Fruit fly (Drosophila melanogaster) whole organism, embryonic: ENCODE results near the gene Pfas.

Source experiments
- CG10209 ChIP-seq: fragments of 200-800 bp; sonication (Bioruptor generic); optimal IDR thresholded peaks from 3 replicates; lab custom pipeline; 2017; ENCODE audit warnings: missing biosample characterization, mild to moderate bottlenecking, missing genetic modification characterization, missing genetic modification reagents
- CG10274 ChIP-seq: fragments of 200-800 bp; sonication (Bioruptor generic); optimal IDR thresholded peaks from 3 replicates; lab custom pipeline; 2017; ENCODE audit warnings: missing biosample characterization, mild to moderate bottlenecking, missing genetic modification characterization
- CG10979 ChIP-seq: fragments of 200-800 bp; sonication (Bioruptor generic); optimal IDR thresholded peaks from 2 replicates; lab custom pipeline; 2018; ENCODE audit warnings: missing biosample characterization, mild to moderate bottlenecking, missing genetic modification characterization, moderate library complexity
- CG13287 ChIP-seq: fragments of 200-800 bp; sonication (Bioruptor generic); IDR thresholded peaks from 2 replicates; pipeline ENCODE4 v1.3.6; 2022; ENCODE audit warnings: missing biosample characterization, missing genetic modification characterization; ENCODE audit not compliant: partially characterized antibody
- CG14860 ChIP-seq: fragments of 200-800 bp; sonication (Bioruptor generic); IDR thresholded peaks from 3 replicates; pipeline ENCODE4 v1.3.6; 2022; ENCODE audit warnings: missing biosample characterization, missing genetic modification characterization; ENCODE audit not compliant: partially characterized antibody
- CG15269 ChIP-seq: fragments of 200-800 bp; sonication (Bioruptor generic); optimal IDR thresholded peaks from 2 replicates; lab custom pipeline; 2018; ENCODE audit warnings: missing biosample characterization, mild to moderate bottlenecking, missing genetic modification characterization, moderate library complexity
- CG1602 ChIP-seq: fragments of 200-800 bp; sonication (Bioruptor generic); optimal IDR thresholded peaks from 3 replicates; lab custom pipeline; 2016; ENCODE audit warnings: missing biosample characterization, missing genetic modification characterization
- CG16813 ChIP-seq: fragments of 200-800 bp; sonication (Bioruptor generic); IDR thresholded peaks from 3 replicates; pipeline ENCODE4 v1.3.6; 2022; ENCODE audit warnings: missing biosample characterization, missing genetic modification characterization; ENCODE audit not compliant: partially characterized antibody
- CG16863 ChIP-seq: fragments of 200-800 bp; sonication (Bioruptor generic); optimal IDR thresholded peaks from 3 replicates; lab custom pipeline; 2016; ENCODE audit warnings: missing biosample characterization, missing genetic modification characterization
- CG17802 ChIP-seq: fragments of 200-800 bp; sonication (Bioruptor generic); optimal IDR thresholded peaks from 2 replicates; lab custom pipeline; 2018; ENCODE audit warnings: missing biosample characterization, mild to moderate bottlenecking, missing genetic modification characterization, moderate library complexity
- CG18262 ChIP-seq: fragments of 200-800 bp; optimal IDR thresholded peaks from 3 replicates; lab custom pipeline; 2019; ENCODE audit warnings: missing biosample characterization, mild to moderate bottlenecking, missing genetic modification characterization, moderate library complexity
- CG2678 ChIP-seq: fragments of 200-800 bp; sonication (Bioruptor generic); optimal IDR thresholded peaks from 3 replicates; lab custom pipeline; 2019; ENCODE audit warnings: missing biosample characterization, mild to moderate bottlenecking, missing genetic modification characterization, moderate library complexity
- CG34422 ChIP-seq: fragments of 200-800 bp; sonication (Bioruptor generic); IDR thresholded peaks from 3 replicates; pipeline ENCODE4 v1.3.6; 2022; ENCODE audit warnings: missing biosample characterization, missing genetic modification characterization
- CG5245 ChIP-seq: fragments of 200-800 bp; sonication (Bioruptor generic); optimal IDR thresholded peaks from 3 replicates; lab custom pipeline; 2016; ENCODE audit warnings: missing biosample characterization, missing genetic modification characterization
- CG5953 ChIP-seq: fragments of 200-800 bp; sonication (Bioruptor generic); IDR thresholded peaks from 2 replicates; pipeline ENCODE4 v1.3.6; 2022; ENCODE audit warnings: missing biosample characterization, missing genetic modification characterization
- CG6254 ChIP-seq: fragments of 200-800 bp; sonication (Bioruptor generic); optimal IDR thresholded peaks from 3 replicates; lab custom pipeline; 2017; ENCODE audit warnings: mild to moderate bottlenecking, missing biosample characterization, missing genetic modification reagents, missing genetic modification characterization
- CG7271 ChIP-seq: fragments of 200-800 bp; sonication (Bioruptor generic); optimal IDR thresholded peaks from 2 replicates; lab custom pipeline; 2018; ENCODE audit warnings: missing biosample characterization, mild to moderate bottlenecking, missing genetic modification characterization, moderate library complexity
- CG8089 ChIP-seq: fragments of 200-800 bp; sonication (Bioruptor generic); optimal IDR thresholded peaks from 3 replicates; lab custom pipeline; 2016; ENCODE audit warnings: missing biosample characterization, missing genetic modification characterization
- CrebB ChIP-seq: fragments of 200-800 bp; sonication (Bioruptor generic); optimal IDR thresholded peaks from 3 replicates; lab custom pipeline; 2018; ENCODE audit warnings: missing biosample characterization, mild to moderate bottlenecking, missing genetic modification characterization
- D ChIP-seq, 2 experiments: fragments of 200-800 bp in 1 of 2; fragments of >200 bp in 1 of 2; sonication (Bioruptor generic) in 1 of 2; optimal IDR thresholded peaks; 2 replicates in 1 of 2; 3 replicates in 1 of 2; lab custom pipeline; 2017; ENCODE audit warnings: mild to moderate bottlenecking in 1 of 2, missing biosample characterization in 1 of 2, missing genetic modification characterization in 1 of 2, missing genetic modification reagents in 1 of 2
- Dp ChIP-seq: fragments of 200-800 bp; sonication (Bioruptor generic); optimal IDR thresholded peaks from 2 replicates; lab custom pipeline; 2018; ENCODE audit warnings: missing biosample characterization, mild to moderate bottlenecking, missing genetic modification characterization, moderate library complexity
- Fer3 ChIP-seq: fragments of 200-800 bp; sonication (Bioruptor generic); optimal IDR thresholded peaks from 2 replicates; lab custom pipeline; 2018; ENCODE audit warnings: missing biosample characterization, mild to moderate bottlenecking, missing genetic modification characterization, moderate library complexity
- HLH4C ChIP-seq: fragments of 200-800 bp; sonication (Bioruptor generic); IDR thresholded peaks from 3 replicates; pipeline ENCODE4 v1.3.6; 2022; ENCODE audit warnings: missing biosample characterization, missing genetic modification characterization; ENCODE audit not compliant: partially characterized antibody
- Hsf ChIP-seq: fragments of 200-800 bp; sonication (Bioruptor generic); optimal IDR thresholded peaks from 3 replicates; lab custom pipeline; 2016; ENCODE audit warnings: missing biosample characterization, missing genetic modification characterization
- NFAT ChIP-seq: fragments of 200-800 bp; sonication (Bioruptor generic); IDR thresholded peaks from 2 replicates; pipeline ENCODE4 v1.3.6; 2022; ENCODE audit warnings: missing biosample characterization, missing genetic modification characterization
- NK7.1 ChIP-seq: fragments of 200-800 bp; sonication (Bioruptor generic); optimal IDR thresholded peaks from 3 replicates; lab custom pipeline; 2016; ENCODE audit warnings: missing biosample characterization, missing genetic modification characterization
- Nf-YC ChIP-seq: fragments of 200-800 bp; optimal IDR thresholded peaks from 3 replicates; lab custom pipeline; 2019; ENCODE audit warnings: missing biosample characterization, mild to moderate bottlenecking, missing genetic modification characterization, moderate library complexity
- Ptx1 ChIP-seq: fragments of 200-800 bp; sonication (Bioruptor generic); IDR thresholded peaks from 2 replicates; pipeline ENCODE4 v1.3.6; 2022; ENCODE audit warnings: missing biosample characterization, missing genetic modification characterization
- Taf1 ChIP-seq: fragments of 200-800 bp; sonication (Bioruptor generic); IDR thresholded peaks from 2 replicates; pipeline ENCODE4 v1.3.6; 2022; ENCODE audit warnings: missing biosample characterization, missing genetic modification characterization
- bab2 ChIP-seq: fragments of 200-800 bp; sonication (Bioruptor generic); optimal IDR thresholded peaks from 2 replicates; lab custom pipeline; 2016; ENCODE audit warnings: missing biosample characterization, missing genetic modification characterization
- crol ChIP-seq: fragments of 200-800 bp; sonication (Bioruptor generic); IDR thresholded peaks from 2 replicates; pipeline ENCODE4 v1.3.6; 2022; ENCODE audit warnings: missing biosample characterization, missing genetic modification characterization
- disco-r ChIP-seq: fragments of 200-800 bp; sonication (Bioruptor generic); optimal IDR thresholded peaks from 2 replicates; lab custom pipeline; 2016; ENCODE audit warnings: missing biosample characterization, missing genetic modification characterization
- emc ChIP-seq: fragments of 200-800 bp; sonication (Bioruptor generic); optimal IDR thresholded peaks from 2 replicates; lab custom pipeline; 2016; ENCODE audit warnings: missing biosample characterization, missing genetic modification characterization
- ewg ChIP-seq: fragments of 200-800 bp; sonication (Bioruptor generic); optimal IDR thresholded peaks from 3 replicates; lab custom pipeline; 2017; ENCODE audit warnings: mild to moderate bottlenecking, missing biosample characterization, missing genetic modification reagents, missing genetic modification characterization
- fd102C ChIP-seq: fragments of 200-800 bp; sonication (Bioruptor generic); optimal IDR thresholded peaks from 2 replicates; lab custom pipeline; 2018; ENCODE audit warnings: missing biosample characterization, mild to moderate bottlenecking, missing genetic modification characterization, moderate library complexity
- gcm ChIP-seq: fragments of 200-800 bp; sonication (Bioruptor generic); optimal IDR thresholded peaks from 2 replicates; lab custom pipeline; 2019; ENCODE audit warnings: missing biosample characterization, mild to moderate bottlenecking, missing genetic modification characterization, moderate library complexity
- hkb ChIP-seq, 2 experiments: fragments of 200-800 bp in 1 of 2; fragments of >200 bp in 1 of 2; sonication (Bioruptor generic) in 1 of 2; IDR thresholded peaks in 1 of 2; optimal IDR thresholded peaks in 1 of 2; 2 replicates each; pipeline versions ENCODE4 v1.3.6 to Lab custom; 2017 to 2022; ENCODE audit warnings: missing biosample characterization in 1 of 2, missing genetic modification characterization in 1 of 2
- inv ChIP-seq: fragments of 200-800 bp; sonication (Bioruptor generic); IDR thresholded peaks from 2 replicates; pipeline ENCODE4 v1.3.6; 2022; ENCODE audit warnings: missing biosample characterization, missing genetic modification characterization; ENCODE audit not compliant: partially characterized antibody
- kay ChIP-seq: fragments of 200-800 bp; sonication (Bioruptor generic); optimal IDR thresholded peaks from 2 replicates; lab custom pipeline; 2016; ENCODE audit warnings: missing biosample characterization, missing genetic modification characterization
- kni ChIP-seq: fragments of 200-800 bp; sonication (Bioruptor generic); optimal IDR thresholded peaks from 3 replicates; lab custom pipeline; 2017; ENCODE audit warnings: mild to moderate bottlenecking, missing biosample characterization, missing genetic modification reagents, missing genetic modification characterization
- oc ChIP-seq: fragments of 200-800 bp; sonication (Bioruptor generic); optimal IDR thresholded peaks from 2 replicates; lab custom pipeline; 2018; ENCODE audit warnings: missing biosample characterization, mild to moderate bottlenecking, missing genetic modification characterization, moderate library complexity
- org-1 ChIP-seq: fragments of 200-800 bp; sonication (Bioruptor generic); optimal IDR thresholded peaks from 2 replicates; lab custom pipeline; 2017; ENCODE audit warnings: missing biosample characterization, missing genetic modification characterization
- peb ChIP-seq: fragments of 200-800 bp; sonication (Bioruptor generic); IDR thresholded peaks from 2 replicates; pipeline ENCODE4 v1.3.6; 2022; ENCODE audit warnings: missing biosample characterization, missing genetic modification characterization
- row ChIP-seq: fragments of 200-800 bp; sonication (Bioruptor generic); IDR thresholded peaks from 3 replicates; pipeline ENCODE4 v1.3.6; 2022; ENCODE audit warnings: missing biosample characterization, missing genetic modification characterization
- sens-2 ChIP-seq: fragments of 200-800 bp; sonication (Bioruptor generic); IDR thresholded peaks from 2 replicates; pipeline ENCODE4 v1.3.6; 2022; ENCODE audit warnings: missing biosample characterization, missing genetic modification characterization
- so ChIP-seq: fragments of 200-800 bp; sonication (Bioruptor generic); IDR thresholded peaks from 3 replicates; pipeline ENCODE4 v1.3.6; 2022; ENCODE audit warnings: missing biosample characterization, missing genetic modification characterization
- sug ChIP-seq: fragments of 200-800 bp; optimal IDR thresholded peaks from 2 replicates; lab custom pipeline; 2019; ENCODE audit warnings: missing biosample characterization, mild to moderate bottlenecking, missing genetic modification characterization, moderate library complexity
- tio ChIP-seq: fragments of 200-800 bp; sonication (Bioruptor generic); optimal IDR thresholded peaks from 2 replicates; lab custom pipeline; 2017; ENCODE audit warnings: missing biosample characterization, missing genetic modification characterization, inconsistent platforms

The Pfas gene

dm6 chr2L:6019352-6020131 is 26.3 kb downstream of the Pfas start, which contains the start of gene H2.0 (continued):
- TF ChIP-seq CG14860 (no peak), fd102C (peak; percentile 3), so (GFP tag; lab: Robert Waterston, UW) (no peak), CG10209 (GFP tag; lab: Kevin White, UChicago) (peak; percentile 38), NFAT (no peak), CG13287 (GFP tag; lab: Robert Waterston, UW) (0 out of 2 replicates have a peak, but pooled peaks have one; percentile 8), org-1 (GFP tag; lab: Kevin White, UChicago) (peak; percentile 39), CG1602 (GFP tag; lab: Kevin White, UChicago) (peak; percentile 41), Nf-YC (tag; lab: Kevin White, UChicago) (peak; percentile 97), crol (no peak), CG16863 (GFP tag; lab: Kevin White, UChicago) (peak; percentile 13), oc (tag; lab: Kevin White, UChicago) (peak; percentile 6), CG2678 (tag; lab: Kevin White, UChicago) (peak; percentile 52), tio (GFP tag; lab: Kevin White, UChicago) (peak; percentile 58), peb (no peak), CG16813 (GFP tag; lab: Robert Waterston, UW) (no peak), CG6254 (GFP tag; lab: Kevin White, UChicago) (no peak), CG18262 (tag; lab: Kevin White, UChicago) (peak; percentile 74), emc (GFP tag; lab: Kevin White, UChicago) (no peak), Fer3 (tag; lab: Kevin White, UChicago) (no peak), CG15269 (tag; lab: Kevin White, UChicago) (no peak), Ptx1 (GFP tag; lab: Robert Waterston, UW) (0 out of 2 replicates have a peak, but pooled peaks have one; percentile 15), inv (GFP tag; lab: Robert Waterston, UW) (no peak), Taf1 (GFP tag; lab: Robert Waterston, UW) (no peak), CG10979 (tag; lab: Kevin White, UChicago) (peak; percentile 60), Dp (GFP tag; lab: Kevin White, UChicago) (no peak), CG5953 (GFP tag; lab: Robert Waterston, UW) (no peak), Hsf (GFP tag; lab: Kevin White, UChicago) (no peak), CG34422 (no peak), CG5245 (GFP tag; lab: Kevin White, UChicago) (no peak), hkb (optimal IDR thresholded peaks at IDR 0.05; lab: Kevin White, UChicago) (no peak), hkb (GFP tag; IDR thresholded peaks at IDR 0.05; lab: Robert Waterston, UW) (0 out of 2 replicates have a peak, but pooled peaks have one; percentile 24), CrebB (tag; lab: Kevin White, UChicago) (no peak), disco-r (GFP tag; lab: Kevin White, UChicago) (peak; percentile 4), CG8089 (GFP tag; lab: Kevin White, UChicago) (no peak), bab2 (GFP tag; lab: Kevin White, UChicago) (no peak), sug (no peak), CG10274 (no peak), NK7.1 (GFP tag; lab: Kevin White, UChicago) (no peak), ewg (GFP tag; lab: Kevin White, UChicago) (peak; percentile 14), kay (GFP tag; lab: Kevin White, UChicago) (no peak), sens-2 (GFP tag; lab: Robert Waterston, UW) (no peak), HLH4C (GFP tag; lab: Robert Waterston, UW) (no peak), D (optimal IDR thresholded peaks at IDR 0.05; lab: Kevin White, UChicago) (no peak), D (GFP tag; optimal IDR thresholded peaks at IDR 0.05; lab: Kevin White, UChicago) (peak; percentile 46), CG17802 (no peak), gcm (peak; percentile 37), row (GFP tag; lab: Robert Waterston, UW) (peak; percentile 67), kni (GFP tag; lab: Kevin White, UChicago) (peak; percentile 74), CG7271 (no peak)
